Fruit fly (Drosophila melanogaster) whole organism, prepupa: ENCODE data around the gene qin.

Experiments used
- Blimp-1 ChIP-seq: fragments of 200-800 bp; sonication (Bioruptor generic); optimal IDR thresholded peaks from 3 replicates; lab custom pipeline; 2017; ENCODE audit warnings: missing biosample characterization, missing genetic modification characterization, mild to moderate bottlenecking, moderate library complexity, missing genetic modification reagents
- CG10631 ChIP-seq: fragments of 200-800 bp; sonication (Bioruptor generic); optimal IDR thresholded peaks from 2 replicates; lab custom pipeline; 2016; ENCODE audit warnings: missing biosample characterization, missing genetic modification characterization
- CG10669 ChIP-seq: fragments of 200-800 bp; sonication (Bioruptor generic); optimal IDR thresholded peaks from 3 replicates; lab custom pipeline; 2018; ENCODE audit warnings: missing biosample characterization, mild to moderate bottlenecking, missing genetic modification characterization, moderate library complexity
- CG11762 ChIP-seq: fragments of 200-800 bp; sonication (Bioruptor generic); optimal IDR thresholded peaks from 3 replicates; lab custom pipeline; 2016; ENCODE audit warnings: missing biosample characterization, missing genetic modification characterization; ENCODE audit not compliant: insufficient read depth
- CG11902 ChIP-seq: fragments of 200-800 bp; sonication (Bioruptor generic); optimal IDR thresholded peaks from 3 replicates; lab custom pipeline; 2016; ENCODE audit warnings: missing biosample characterization, missing genetic modification characterization
- CG15336 ChIP-seq: fragments of 200-800 bp; sonication (Bioruptor generic); IDR thresholded peaks from 2 replicates; pipeline ENCODE4 v1.3.6; 2022; ENCODE audit warnings: missing biosample characterization, missing genetic modification characterization
- CG1621 ChIP-seq: fragments of 200-800 bp; sonication (Bioruptor generic); optimal IDR thresholded peaks from 3 replicates; lab custom pipeline; 2018; ENCODE audit warnings: missing biosample characterization, mild to moderate bottlenecking, missing genetic modification characterization
- CG16779 ChIP-seq: fragments of 200-800 bp; sonication (Bioruptor generic); optimal IDR thresholded peaks from 3 replicates; lab custom pipeline; 2017; ENCODE audit warnings: missing biosample characterization, mild to moderate bottlenecking, missing genetic modification characterization
- CG3032 ChIP-seq: fragments of 200-800 bp; optimal IDR thresholded peaks from 2 replicates; lab custom pipeline; 2019; ENCODE audit warnings: missing biosample characterization, mild to moderate bottlenecking, missing genetic modification characterization, moderate library complexity
- CG31627 ChIP-seq: fragments of 200-800 bp; sonication (Bioruptor generic); optimal IDR thresholded peaks from 3 replicates; lab custom pipeline; 2016; ENCODE audit warnings: missing biosample characterization, missing genetic modification characterization
- CG32006 ChIP-seq: fragments of 200-800 bp; sonication (Bioruptor generic); optimal IDR thresholded peaks from 3 replicates; lab custom pipeline; 2017; ENCODE audit warnings: missing biosample characterization, mild to moderate bottlenecking, missing genetic modification characterization
- CG3919 ChIP-seq: fragments of 200-800 bp; sonication (Bioruptor generic); optimal IDR thresholded peaks from 3 replicates; lab custom pipeline; 2016; ENCODE audit warnings: missing biosample characterization, missing genetic modification characterization
- CG4318 ChIP-seq: fragments of 200-800 bp; sonication (Bioruptor generic); optimal IDR thresholded peaks from 3 replicates; lab custom pipeline; 2017; ENCODE audit warnings: missing biosample characterization, mild to moderate bottlenecking, missing genetic modification characterization
- CG6163 ChIP-seq: fragments of 200-800 bp; sonication (Bioruptor generic); IDR thresholded peaks from 3 replicates; pipeline ENCODE4 v1.3.6; 2022; ENCODE audit warnings: missing biosample characterization, missing genetic modification characterization
- CG6276 ChIP-seq: fragments of 200-800 bp; sonication (Bioruptor generic); optimal IDR thresholded peaks from 2 replicates; lab custom pipeline; 2017; ENCODE audit warnings: missing biosample characterization, mild to moderate bottlenecking, missing genetic modification characterization
- CG6792 ChIP-seq: fragments of 200-800 bp; sonication (Bioruptor generic); optimal IDR thresholded peaks from 3 replicates; lab custom pipeline; 2016; ENCODE audit warnings: missing biosample characterization, missing genetic modification characterization
- CG6808 ChIP-seq: fragments of 200-800 bp; sonication (Bioruptor generic); optimal IDR thresholded peaks from 3 replicates; lab custom pipeline; 2017; ENCODE audit warnings: missing biosample characterization, missing genetic modification characterization, mild to moderate bottlenecking, moderate library complexity, missing genetic modification reagents
- CG6854 ChIP-seq: fragments of 200-800 bp; sonication (Bioruptor generic); optimal IDR thresholded peaks from 2 replicates; lab custom pipeline; 2017; ENCODE audit warnings: missing biosample characterization, mild to moderate bottlenecking, missing genetic modification characterization
- CG8119 ChIP-seq: fragments of 200-800 bp; sonication (Bioruptor generic); IDR thresholded peaks from 3 replicates; pipeline ENCODE4 v1.3.6; 2022; ENCODE audit warnings: missing biosample characterization, missing genetic modification characterization
- CG9139 ChIP-seq: fragments of 200-800 bp; sonication (Bioruptor generic); optimal IDR thresholded peaks from 3 replicates; lab custom pipeline; 2017; ENCODE audit warnings: missing biosample characterization, mild to moderate bottlenecking, missing genetic modification characterization
- Eip75B ChIP-seq: fragments of 200-800 bp; sonication (Bioruptor generic); optimal IDR thresholded peaks from 3 replicates; lab custom pipeline; 2016; ENCODE audit warnings: missing biosample characterization, missing genetic modification characterization
- Eip78C ChIP-seq: fragments of 200-800 bp; sonication (Bioruptor generic); peaks from one replicate; lab custom pipeline; 2016; ENCODE audit warnings: missing biosample characterization, missing genetic modification characterization
- Eip93F ChIP-seq: fragments of 200-800 bp; sonication (Bioruptor generic); optimal IDR thresholded peaks from 2 replicates; lab custom pipeline; 2016; ENCODE audit warnings: missing biosample characterization, mild to moderate bottlenecking, missing genetic modification characterization
- Ets21C ChIP-seq: fragments of 200-800 bp; sonication (Bioruptor generic); optimal IDR thresholded peaks from 3 replicates; lab custom pipeline; 2016; ENCODE audit warnings: missing biosample characterization, missing genetic modification characterization
- Ets96B ChIP-seq: fragments of 200-800 bp; optimal IDR thresholded peaks from 2 replicates; lab custom pipeline; 2019; ENCODE audit warnings: missing biosample characterization, mild to moderate bottlenecking, missing genetic modification characterization, moderate library complexity
- Hr38 ChIP-seq: sonication (Bioruptor generic); optimal IDR thresholded peaks from 2 replicates; lab custom pipeline; 2016; ENCODE audit warnings: missing biosample characterization, missing genetic modification characterization
- Hr39 ChIP-seq: fragments of 200-800 bp; sonication (Bioruptor generic); optimal IDR thresholded peaks from 2 replicates; lab custom pipeline; 2016; ENCODE audit warnings: missing biosample characterization, missing genetic modification characterization
- Hr4 ChIP-seq: fragments of 200-800 bp; sonication (Bioruptor generic); optimal IDR thresholded peaks from 3 replicates; lab custom pipeline; 2016; ENCODE audit warnings: missing biosample characterization, missing genetic modification characterization
- Lpt ChIP-seq: fragments of 200-800 bp; sonication (Bioruptor generic); optimal IDR thresholded peaks from 3 replicates; lab custom pipeline; 2016; ENCODE audit warnings: missing biosample characterization, missing genetic modification characterization
- Met ChIP-seq: fragments of 200-800 bp; sonication (Bioruptor generic); optimal IDR thresholded peaks from 3 replicates; lab custom pipeline; 2016; ENCODE audit warnings: missing biosample characterization, missing genetic modification characterization
- OdsH ChIP-seq: fragments of 200-800 bp; sonication (Bioruptor generic); optimal IDR thresholded peaks from 3 replicates; lab custom pipeline; 2016; ENCODE audit warnings: missing biosample characterization, missing genetic modification characterization
- Smox ChIP-seq: fragments of 200-800 bp; sonication (Bioruptor generic); optimal IDR thresholded peaks from 3 replicates; lab custom pipeline; 2016; ENCODE audit warnings: missing biosample characterization, missing genetic modification characterization
- Sox102F ChIP-seq: fragments of 200-800 bp; sonication (Bioruptor generic); optimal IDR thresholded peaks from 2 replicates; lab custom pipeline; 2016; ENCODE audit warnings: missing biosample characterization, mild to moderate bottlenecking, missing genetic modification characterization
- Sox14 ChIP-seq: fragments of 200-800 bp; sonication (Bioruptor generic); optimal IDR thresholded peaks from 3 replicates; lab custom pipeline; 2016; ENCODE audit warnings: missing biosample characterization, missing genetic modification characterization
- achi ChIP-seq: fragments of 200-800 bp; sonication (Bioruptor generic); optimal IDR thresholded peaks from 3 replicates; lab custom pipeline; 2016; ENCODE audit warnings: missing biosample characterization, missing genetic modification characterization
- acj6 ChIP-seq: fragments of 200-800 bp; sonication (Bioruptor generic); optimal IDR thresholded peaks from 3 replicates; lab custom pipeline; 2016; ENCODE audit warnings: missing biosample characterization, missing genetic modification characterization
- cyc ChIP-seq: fragments of 200-800 bp; sonication (Bioruptor generic); optimal IDR thresholded peaks from 3 replicates; lab custom pipeline; 2016; ENCODE audit warnings: missing biosample characterization, missing genetic modification characterization
- dac ChIP-seq: fragments of 200-800 bp; sonication (Bioruptor generic); optimal IDR thresholded peaks from 2 replicates; lab custom pipeline; 2017; ENCODE audit warnings: missing biosample characterization, mild to moderate bottlenecking, missing genetic modification characterization
- dsx ChIP-seq: fragments of 200-800 bp; optimal IDR thresholded peaks from 3 replicates; lab custom pipeline; 2019; ENCODE audit warnings: missing biosample characterization, mild to moderate bottlenecking, missing genetic modification characterization, moderate library complexity; ENCODE audit not compliant: poor library complexity, severe bottlenecking
- esn ChIP-seq: fragments of 200-800 bp; sonication (Bioruptor generic); optimal IDR thresholded peaks from 2 replicates; lab custom pipeline; 2016; ENCODE audit warnings: missing biosample characterization, mild to moderate bottlenecking, missing genetic modification characterization, moderate library complexity
- fd85E ChIP-seq: fragments of 200-800 bp; sonication (Bioruptor generic); optimal IDR thresholded peaks from 3 replicates; lab custom pipeline; 2016; ENCODE audit warnings: missing biosample characterization, missing genetic modification characterization
- fkh ChIP-seq: fragments of 200-800 bp; sonication (Bioruptor generic); optimal IDR thresholded peaks from 3 replicates; lab custom pipeline; 2017; ENCODE audit warnings: missing biosample characterization, mild to moderate bottlenecking, missing genetic modification characterization, moderate library complexity
- lz ChIP-seq: fragments of 200-800 bp; sonication (Bioruptor generic); optimal IDR thresholded peaks from 3 replicates; lab custom pipeline; 2016; ENCODE audit warnings: missing biosample characterization, missing genetic modification characterization
- net ChIP-seq: fragments of 200-800 bp; sonication (Bioruptor generic); optimal IDR thresholded peaks from 3 replicates; lab custom pipeline; 2016; ENCODE audit warnings: missing biosample characterization, missing genetic modification characterization
- pdm3 ChIP-seq: fragments of 200-800 bp; sonication (Bioruptor generic); optimal IDR thresholded peaks from 3 replicates; lab custom pipeline; 2016; ENCODE audit warnings: missing biosample characterization, missing genetic modification characterization
- salr ChIP-seq, 2 experiments: fragments of 200-800 bp; sonication (Bioruptor generic); optimal IDR thresholded peaks; 3 replicates each; lab custom pipeline; 2016 to 2018; ENCODE audit warnings: missing biosample characterization in 2 of 2, missing genetic modification characterization in 2 of 2, mild to moderate bottlenecking in 1 of 2
- spab ChIP-seq: fragments of 200-800 bp; sonication (Bioruptor generic); optimal IDR thresholded peaks from 2 replicates; lab custom pipeline; 2017; ENCODE audit warnings: missing biosample characterization, mild to moderate bottlenecking, missing genetic modification characterization, missing genetic modification reagents
- svp ChIP-seq: fragments of 200-800 bp; sonication (Bioruptor generic); peaks from one replicate; lab custom pipeline; 2016; ENCODE audit warnings: missing biosample characterization, missing genetic modification characterization
- topi ChIP-seq: fragments of 200-800 bp; sonication (Bioruptor generic); optimal IDR thresholded peaks from 3 replicates; lab custom pipeline; 2016; ENCODE audit warnings: missing biosample characterization, missing genetic modification characterization
- vri ChIP-seq: fragments of 200-800 bp; sonication (Bioruptor generic); optimal IDR thresholded peaks from 3 replicates; lab custom pipeline; 2016; ENCODE audit warnings: missing biosample characterization, mild to moderate bottlenecking, missing genetic modification characterization

Gene qin

DNA sequence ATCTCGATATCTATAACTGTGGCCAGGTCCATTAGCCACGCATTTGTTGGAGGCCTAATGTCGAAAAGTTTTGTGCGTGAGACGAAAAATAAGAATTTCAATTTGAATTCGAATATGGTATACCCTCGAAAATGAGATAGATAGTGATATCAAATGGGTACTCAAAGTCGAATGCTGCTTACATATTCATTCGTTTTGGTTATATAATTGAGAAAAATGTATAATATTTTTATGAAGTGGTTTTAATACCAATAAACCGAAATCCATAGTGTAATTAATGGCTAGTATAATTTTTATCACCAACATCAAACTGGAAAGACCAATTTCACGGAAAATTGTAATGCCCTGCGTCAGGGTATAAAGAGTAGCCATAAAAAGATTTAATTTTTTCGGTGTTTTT lies 42.3 kb downstream of the qin start (continued):
- TF ChIP-seq CG32006 (GFP tag; lab: Kevin White, UChicago): peak; percentile 33
- peak; percentile 24 for TF ChIP-seq net (GFP tag; lab: Kevin White, UChicago)
- TF ChIP-seq CG6163 (GFP tag; lab: Robert Waterston, UW): no peak
- no peak for TF ChIP-seq achi
- no peak for TF ChIP-seq Lpt (GFP tag; lab: Kevin White, UChicago)
- TF ChIP-seq CG16779 (tag; lab: Kevin White, UChicago): no peak
- TF ChIP-seq Blimp-1: no peak

DNA sequence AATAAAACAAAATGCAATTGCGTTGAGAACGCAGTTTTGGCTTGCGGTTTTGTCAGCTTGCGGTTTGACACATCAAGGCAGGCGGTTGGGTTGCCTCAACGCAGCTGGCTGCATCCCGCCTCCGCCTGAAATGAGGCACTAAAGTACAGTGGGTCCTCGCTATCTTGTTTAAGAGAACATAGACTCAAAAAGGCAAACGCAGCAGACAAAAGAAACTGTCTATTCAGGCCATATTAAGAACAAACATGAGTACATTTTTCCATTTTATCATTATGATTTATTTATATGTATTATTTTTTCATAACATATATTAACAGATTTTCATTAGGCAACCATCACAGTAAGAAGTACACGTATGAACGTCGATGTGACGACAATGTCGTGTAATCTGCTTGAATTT lies 48.8 kb downstream of the qin start:
- TF ChIP-seq CG10631 (GFP tag; lab: Kevin White, UChicago): no peak
- TF ChIP-seq lz: no peak
- no peak for TF ChIP-seq fd85E (GFP tag; lab: Kevin White, UChicago)
- TF ChIP-seq Blimp-1: no peak
- TF ChIP-seq Hr38 (GFP tag; lab: Kevin White, UChicago): no peak
- peak; percentile 56 for TF ChIP-seq Eip78C (GFP tag; lab: Kevin White, UChicago)
- TF ChIP-seq CG1621 (tag; lab: Kevin White, UChicago): no peak
- no peak for TF ChIP-seq acj6 (GFP tag; lab: Kevin White, UChicago)
- TF ChIP-seq Eip75B (GFP tag; lab: Kevin White, UChicago): no peak
- TF ChIP-seq svp (GFP tag; lab: Kevin White, UChicago): no peak
- TF ChIP-seq salr (GFP tag; optimal IDR thresholded peaks at IDR 0.05; lab: Kevin White, UChicago): no peak
- peak; percentile 13 for TF ChIP-seq OdsH (GFP tag; lab: Kevin White, UChicago)
- TF ChIP-seq CG3919: peak; percentile 27
- peak; percentile 49 for TF ChIP-seq dsx (GFP tag; lab: Kevin White, UChicago)
- no peak for TF ChIP-seq Lpt (GFP tag; lab: Kevin White, UChicago)
- TF ChIP-seq dac (GFP tag; lab: Kevin White, UChicago): no peak
- no peak for TF ChIP-seq Met (GFP tag; lab: Kevin White, UChicago)
- TF ChIP-seq Hr4 (GFP tag; lab: Kevin White, UChicago): peak; percentile 19
- no peak for TF ChIP-seq CG4318 (GFP tag; lab: Kevin White, UChicago)
- no peak for TF ChIP-seq Smox (GFP tag; lab: Kevin White, UChicago)
- no peak for TF ChIP-seq vri (GFP tag; lab: Kevin White, UChicago)
- peak; percentile 4 for TF ChIP-seq esn (GFP tag; lab: Kevin White, UChicago)
- TF ChIP-seq CG16779 (tag; lab: Kevin White, UChicago): no peak
- no peak for TF ChIP-seq CG6854 (GFP tag; lab: Kevin White, UChicago)
- TF ChIP-seq CG11902 (GFP tag; lab: Kevin White, UChicago): no peak
- TF ChIP-seq Sox14 (GFP tag; lab: Kevin White, UChicago): no peak
- TF ChIP-seq CG10669: no peak
- peak; percentile 27 for TF ChIP-seq achi
- peak; percentile 46 for TF ChIP-seq CG32006 (GFP tag; lab: Kevin White, UChicago)
- TF ChIP-seq Ets21C (GFP tag; lab: Kevin White, UChicago): no peak
- peak; percentile 6 for TF ChIP-seq CG3032
- peak; percentile 13 for TF ChIP-seq CG6792 (GFP tag; lab: Kevin White, UChicago)
- TF ChIP-seq CG6276: peak; percentile 12
- no peak for TF ChIP-seq Hr39
- TF ChIP-seq CG11762 (GFP tag; lab: Kevin White, UChicago): no peak
- no peak for TF ChIP-seq Eip93F (GFP tag; lab: Kevin White, UChicago)
- TF ChIP-seq CG8119 (GFP tag; lab: Robert Waterston, UW): peak; percentile 33; the same call in 1 of the 3 replicates
- no peak for TF ChIP-seq fkh (GFP tag; lab: Kevin White, UChicago)
- TF ChIP-seq CG31627 (GFP tag; lab: Kevin White, UChicago): no peak
- no peak for TF ChIP-seq CG6808
- TF ChIP-seq CG9139 (GFP tag; lab: Kevin White, UChicago): no peak
- no peak for TF ChIP-seq cyc (GFP tag; lab: Kevin White, UChicago)
- no peak for TF ChIP-seq topi (GFP tag; lab: Kevin White, UChicago)
- peak; percentile 25 for TF ChIP-seq Ets96B
- TF ChIP-seq net (GFP tag; lab: Kevin White, UChicago): no peak
- TF ChIP-seq pdm3: no peak
- TF ChIP-seq CG15336: peak; percentile 60
- TF ChIP-seq spab (GFP tag; lab: Kevin White, UChicago): no peak
- TF ChIP-seq Sox102F (GFP tag; lab: Kevin White, UChicago): no peak
